Worm (Caenorhabditis elegans) whole organism, L1 larva: Measurements from ENCODE around the gene col-71.

ENCODE experiments used
- C04F5.9 ChIP-seq: sonication (generic microtip); optimal IDR thresholded peaks from 2 replicates; lab custom pipeline; 2016; ENCODE audit warnings: missing genetic modification characterization, missing compliant biosample characterization
- blmp-1 ChIP-seq: fragments of 150-350 bp; optimal IDR thresholded peaks from 2 replicates; lab custom pipeline; 2014; ENCODE audit warnings: missing biosample characterization, missing genetic modification characterization
- ceh-88 ChIP-seq: fragments of 200-800 bp; sonication (Bioruptor generic); IDR thresholded peaks from 2 replicates; pipeline ENCODE4 v1.3.6; 2022; ENCODE audit warnings: missing genetic modification characterization, missing compliant biosample characterization
- ces-1 ChIP-seq: fragments of 150-350 bp; optimal IDR thresholded peaks from 2 replicates; lab custom pipeline; 2014; ENCODE audit warnings: missing biosample characterization, missing genetic modification reagents, missing genetic modification characterization
- egl-27 ChIP-seq, 2 experiments: fragments of 150-350 bp in 1 of 2; sonication (generic microtip); optimal IDR thresholded peaks; 3 replicates each; lab custom pipeline; 2017 to 2018; ENCODE audit warnings: missing biosample characterization in 2 of 2, missing genetic modification characterization in 2 of 2, missing genetic modification reagents in 2 of 2
- nhr-11 ChIP-seq: fragments of 150-350 bp; optimal IDR thresholded peaks from 2 replicates; lab custom pipeline; 2014; ENCODE audit warnings: missing biosample characterization, missing genetic modification characterization
- nhr-77 ChIP-seq: fragments of 150-350 bp; optimal IDR thresholded peaks from 2 replicates; lab custom pipeline; 2014; ENCODE audit warnings: missing biosample characterization, missing genetic modification characterization
- snpc-4 ChIP-seq: fragments of 150-350 bp; optimal IDR thresholded peaks from 2 replicates; lab custom pipeline; 2014; ENCODE audit warnings: missing biosample characterization, missing genetic modification characterization
- tbx-2 ChIP-seq: sonication (generic microtip); optimal IDR thresholded peaks from 2 replicates; lab custom pipeline; 2016; ENCODE audit warnings: missing genetic modification characterization, missing compliant biosample characterization
- unc-62 ChIP-seq: fragments of 150-350 bp; optimal IDR thresholded peaks from 2 replicates; lab custom pipeline; 2014; ENCODE audit warnings: missing biosample characterization, missing genetic modification reagents, missing genetic modification characterization

- TF ChIP-seq nhr-11: no peak
- no peak for TF ChIP-seq unc-62 (GFP tag; lab: Kevin White, UChicago)
- no peak for TF ChIP-seq blmp-1 (tag; lab: Kevin White, UChicago)
- no peak for TF ChIP-seq C04F5.9 (tag; lab: Kevin White, UChicago)
- TF ChIP-seq nhr-77 (tag; lab: Kevin White, UChicago): no peak
- no peak for TF ChIP-seq snpc-4
- no peak for TF ChIP-seq ceh-88 (GFP tag; lab: Robert Waterston, UW)
- TF ChIP-seq egl-27 (tag; optimal IDR thresholded peaks at IDR 0.05; lab: Kevin White, UChicago): no peak
- TF ChIP-seq tbx-2 (tag; lab: Kevin White, UChicago): no peak
- TF ChIP-seq ces-1: no peak
These were observed 30.8 kb downstream of the col-71 start, which contains the start of gene Y49F6B.13 for ce11 chrII:3471603-3472002.
